Worm (Caenorhabditis elegans) whole organism, late embryonic: Measurements from ENCODE around the gene C55B6.1.

ENCODE experiments used
- K09A11.1 ChIP-seq: sonication (generic microtip); optimal IDR thresholded peaks from 2 replicates; lab custom pipeline; 2017; ENCODE audit warnings: antibody characterized with exemption, mild to moderate bottlenecking, missing genetic modification characterization, missing compliant biosample characterization; ENCODE audit not compliant: insufficient read depth
- ceh-18 ChIP-seq: sonication (generic microtip); optimal IDR thresholded peaks from 2 replicates; lab custom pipeline; 2016; ENCODE audit warnings: missing genetic modification characterization, missing compliant biosample characterization
- ceh-19 ChIP-seq: fragments of 200-800 bp; sonication (Bioruptor generic); optimal IDR thresholded peaks from 2 replicates; lab custom pipeline; 2018; ENCODE audit warnings: mild to moderate bottlenecking, missing genetic modification characterization, missing compliant biosample characterization
- ceh-2 ChIP-seq: sonication (generic microtip); optimal IDR thresholded peaks from 2 replicates; lab custom pipeline; 2016; ENCODE audit warnings: missing genotype, missing genetic modification characterization, missing compliant biosample characterization
- ceh-22 ChIP-seq: sonication (generic microtip); optimal IDR thresholded peaks from 2 replicates; lab custom pipeline; 2017; ENCODE audit warnings: missing biosample characterization, missing genetic modification characterization
- ceh-31 ChIP-seq: sonication (generic microtip); optimal IDR thresholded peaks from 2 replicates; lab custom pipeline; 2016; ENCODE audit warnings: missing genetic modification characterization, missing compliant biosample characterization
- ceh-45 ChIP-seq: fragments of 200-800 bp; sonication (Bioruptor generic); IDR thresholded peaks from 2 replicates; pipeline ENCODE4 v1.3.6; 2022; ENCODE audit warnings: missing genetic modification reagents, missing genetic modification characterization, missing compliant biosample characterization
- ceh-9 ChIP-seq: sonication (generic microtip); optimal IDR thresholded peaks from 2 replicates; lab custom pipeline; 2016; ENCODE audit warnings: mild to moderate bottlenecking, missing genetic modification characterization, inconsistent platforms, missing compliant biosample characterization
- che-1 ChIP-seq: sonication (generic microtip); optimal IDR thresholded peaks from 2 replicates; lab custom pipeline; 2016; ENCODE audit warnings: mild to moderate bottlenecking, missing genetic modification characterization, missing compliant biosample characterization
- elt-4 ChIP-seq: sonication (generic microtip); optimal IDR thresholded peaks from 2 replicates; lab custom pipeline; 2016; ENCODE audit warnings: missing genetic modification characterization, missing compliant biosample characterization
- ets-4 ChIP-seq: sonication (generic microtip); optimal IDR thresholded peaks from 2 replicates; lab custom pipeline; 2016; ENCODE audit warnings: missing genetic modification characterization, missing compliant biosample characterization
- fkh-6 ChIP-seq: sonication (generic microtip); optimal IDR thresholded peaks from 2 replicates; lab custom pipeline; 2016; ENCODE audit warnings: missing genetic modification characterization, missing compliant biosample characterization
- gmeb-2 ChIP-seq: sonication (generic microtip); optimal IDR thresholded peaks from 2 replicates; lab custom pipeline; 2016; ENCODE audit warnings: missing genetic modification characterization, inconsistent platforms, missing compliant biosample characterization
- hlh-15 ChIP-seq: sonication (generic microtip); optimal IDR thresholded peaks from 2 replicates; lab custom pipeline; 2016; ENCODE audit warnings: missing genetic modification characterization, missing compliant biosample characterization
- hlh-30 ChIP-seq: sonication (generic microtip); optimal IDR thresholded peaks from 2 replicates; lab custom pipeline; 2017; ENCODE audit warnings: antibody characterized with exemption, missing genetic modification characterization, missing compliant biosample characterization; ENCODE audit not compliant: insufficient read depth
- mec-3 ChIP-seq: sonication (generic microtip); optimal IDR thresholded peaks from 2 replicates; lab custom pipeline; 2016; ENCODE audit warnings: borderline replicate concordance, missing genetic modification characterization, missing compliant biosample characterization
- nhr-232 ChIP-seq: sonication (generic microtip); optimal IDR thresholded peaks from 2 replicates; lab custom pipeline; 2016; ENCODE audit warnings: missing genetic modification characterization, missing compliant biosample characterization
- npax-4 ChIP-seq: sonication (generic microtip); optimal IDR thresholded peaks from 2 replicates; lab custom pipeline; 2016; ENCODE audit warnings: missing genetic modification characterization, missing compliant biosample characterization
- odd-2 ChIP-seq: sonication (generic microtip); optimal IDR thresholded peaks from 2 replicates; lab custom pipeline; 2017; ENCODE audit warnings: antibody characterized with exemption, mild to moderate bottlenecking, missing genetic modification characterization, missing compliant biosample characterization
- pax-1 ChIP-seq: fragments of 150-350 bp; optimal IDR thresholded peaks from 2 replicates; lab custom pipeline; 2014; ENCODE audit warnings: missing biosample characterization, missing genetic modification characterization
- pha-2 ChIP-seq: sonication (generic microtip); optimal IDR thresholded peaks from 2 replicates; lab custom pipeline; 2017; ENCODE audit warnings: mild to moderate bottlenecking, missing genetic modification characterization, missing compliant biosample characterization
- pha-4 ChIP-seq: fragments of 150-350 bp; optimal IDR thresholded peaks from 2 replicates; lab custom pipeline; 2018; ENCODE audit warnings: missing biosample characterization, missing genetic modification reagents, missing genetic modification characterization
- pqm-1 ChIP-seq: sonication (generic microtip); optimal IDR thresholded peaks from 2 replicates; lab custom pipeline; 2016; ENCODE audit warnings: missing genetic modification characterization, missing compliant biosample characterization
- rnt-1 ChIP-seq: sonication (generic microtip); optimal IDR thresholded peaks from 2 replicates; lab custom pipeline; 2016; ENCODE audit warnings: missing genetic modification characterization, missing compliant biosample characterization
- sox-4 ChIP-seq: sonication (generic microtip); optimal IDR thresholded peaks from 2 replicates; lab custom pipeline; 2017; ENCODE audit warnings: mild to moderate bottlenecking, missing genetic modification characterization, inconsistent platforms, missing compliant biosample characterization
- unc-3 ChIP-seq, 2 experiments: fragments of 200-800 bp in 1 of 2; sonication (Bioruptor generic) in 1 of 2; sonication (generic microtip) in 1 of 2; conservative IDR thresholded peaks in 1 of 2; optimal IDR thresholded peaks in 1 of 2; 2 replicates each; pipeline versions ENCODE4 v1.3.6 to Lab custom; 2016 to 2022; ENCODE audit warnings: missing compliant biosample characterization in 2 of 2, missing genetic modification characterization in 2 of 2, missing genetic modification reagents in 1 of 2
- unc-42 ChIP-seq: sonication (generic microtip); optimal IDR thresholded peaks from 2 replicates; lab custom pipeline; 2016; ENCODE audit warnings: missing genotype, missing genetic modification characterization, missing compliant biosample characterization
- unc-55 ChIP-seq: sonication (generic microtip); optimal IDR thresholded peaks from 2 replicates; lab custom pipeline; 2017; ENCODE audit warnings: missing biosample characterization, missing genetic modification reagents, missing genetic modification characterization
- unc-86 ChIP-seq: sonication (generic microtip); optimal IDR thresholded peaks from 2 replicates; lab custom pipeline; 2016; ENCODE audit warnings: missing genetic modification characterization, missing compliant biosample characterization
- zip-5 ChIP-seq: sonication (generic microtip); optimal IDR thresholded peaks from 2 replicates; lab custom pipeline; 2016; ENCODE audit warnings: missing genetic modification characterization, missing compliant biosample characterization
- ztf-16 ChIP-seq: sonication (generic microtip); optimal IDR thresholded peaks from 2 replicates; lab custom pipeline; 2017; ENCODE audit warnings: missing genetic modification characterization, missing compliant biosample characterization

The C55B6.1 gene

ce11 chrX:7206419-7206818, 6.3 kb downstream of the C55B6.1 start, which contains the start of gene ZK867.2:
Gene ZK867.2 (plus strand): TSS chrX:7206719.
- no peak for TF ChIP-seq ztf-16 (tag; lab: Kevin White, UChicago)
- TF ChIP-seq unc-3 (GFP tag; conservative IDR thresholded peaks at IDR 0.05; lab: Robert Waterston, UW) = no peak
- TF ChIP-seq unc-3 (tag; optimal IDR thresholded peaks at IDR 0.05; lab: Kevin White, UChicago) = no peak
- no peak for TF ChIP-seq pha-2
- no peak for TF ChIP-seq ceh-18
- no peak for TF ChIP-seq sox-4
- no peak for TF ChIP-seq ceh-22

ce11 chrX:7209151-7209550, 9.0 kb downstream of the C55B6.1 start:
- TF ChIP-seq ceh-31 (tag; lab: Kevin White, UChicago) = peak; percentile 22
- TF ChIP-seq ceh-9 (tag; lab: Kevin White, UChicago) = no peak
- no peak for TF ChIP-seq hlh-30
- TF ChIP-seq ets-4 (tag; lab: Kevin White, UChicago) = no peak
- no peak for TF ChIP-seq pha-2

- TF ChIP-seq che-1 (no peak), unc-55 (GFP tag; lab: Kevin White, UChicago) (peak; percentile 46)
Observed at ce11 chrX:7210467-7211107, 10.4 kb downstream of the C55B6.1 start.

DNA sequence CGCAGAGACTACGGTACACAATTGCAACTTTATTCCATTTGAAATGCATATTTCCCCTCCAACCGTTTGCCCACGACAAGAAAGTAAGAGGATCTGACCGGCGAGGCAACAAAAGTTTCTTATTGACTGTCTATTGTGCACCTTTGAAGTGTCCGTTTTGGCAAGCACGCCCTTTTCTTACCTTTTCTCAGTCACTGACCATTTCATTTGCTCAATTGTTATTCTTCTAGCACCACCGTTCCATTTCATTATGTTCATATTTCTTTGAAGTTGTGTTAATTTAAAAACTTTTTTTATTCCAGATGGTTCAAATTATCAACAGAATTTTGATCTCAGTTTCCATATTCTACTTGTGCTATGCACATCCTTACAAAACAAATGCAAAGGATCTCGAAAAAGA, 11.2 kb downstream of the C55B6.1 start, which contains the start of gene spp-22:
Gene spp-22 (plus strand): TSS at position 301 of the 400 bp plus-strand sequence.
- TF ChIP-seq ceh-19 (GFP tag; lab: Kevin White, UChicago) (no peak), zip-5 (no peak), sox-4 (no peak), pax-1 (tag; lab: Kevin White, UChicago) (no peak), odd-2 (tag; lab: Kevin White, UChicago) (no peak), ceh-2 (tag; lab: Kevin White, UChicago) (no peak), unc-86 (tag; lab: Kevin White, UChicago) (no peak), pha-4 (tag; lab: Kevin White, UChicago) (no peak), pqm-1 (tag; lab: Kevin White, UChicago) (no peak), gmeb-2 (tag; lab: Kevin White, UChicago) (no peak), elt-4 (tag; lab: Kevin White, UChicago) (no peak), fkh-6 (no peak), mec-3 (tag; lab: Kevin White, UChicago) (no peak), ceh-45 (GFP tag; lab: Robert Waterston, UW) (no peak), unc-42 (tag; lab: Kevin White, UChicago) (no peak), nhr-232 (no peak)

DNA sequence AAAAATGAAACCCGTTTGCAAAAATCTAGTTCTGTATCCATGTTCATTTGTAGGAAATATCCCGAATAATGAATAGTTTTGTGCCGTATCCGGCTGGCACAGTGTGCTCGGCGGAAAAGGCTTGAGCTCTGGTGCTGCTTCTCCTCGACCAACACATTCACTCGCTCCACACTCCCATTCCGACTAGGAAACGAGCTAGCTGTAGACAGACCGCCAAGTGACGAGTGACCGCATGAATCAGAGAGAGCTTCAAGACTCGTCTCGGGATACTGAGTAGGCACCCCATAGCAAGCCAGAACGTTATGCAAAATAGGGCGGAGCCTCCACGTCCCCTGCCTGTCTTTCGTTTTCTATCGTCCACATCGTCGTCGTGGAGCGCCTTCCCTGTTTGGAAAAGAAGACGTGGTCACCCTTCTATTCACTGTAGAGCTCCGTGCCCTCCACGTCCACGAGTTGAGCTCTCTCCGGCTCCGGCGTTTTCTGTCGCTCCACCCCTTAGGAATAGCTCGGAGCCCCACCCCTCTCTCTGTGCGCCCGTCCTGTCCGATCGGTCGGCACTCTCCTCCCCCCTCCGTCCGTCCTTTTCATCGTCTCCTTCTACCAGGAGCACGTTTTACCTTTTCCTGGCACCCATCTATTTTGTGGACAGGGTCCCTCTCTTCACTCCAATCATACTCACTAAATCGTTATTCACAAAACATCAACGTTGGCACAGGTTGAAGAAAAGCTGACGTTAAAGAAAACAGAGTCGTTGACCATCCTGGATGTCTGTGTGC, 17.7 kb downstream of the C55B6.1 start, which contains the start of gene syd-9:
Gene syd-9 (plus strand): TSS at position 394 of the 776 bp plus-strand sequence.
- TF ChIP-seq pha-2 (no peak), hlh-15 (tag; lab: Kevin White, UChicago) (no peak), rnt-1 (tag; lab: Kevin White, UChicago) (no peak), npax-4 (tag; lab: Kevin White, UChicago) (no peak), K09A11.1 (tag; lab: Kevin White, UChicago) (no peak)
